Worm (Caenorhabditis elegans) whole organism, L4/young adult: Measurements from ENCODE around the gene F54D10.8.

Source experiments
- W03F9.2 ChIP-seq: fragments of 150-350 bp; optimal IDR thresholded peaks from 2 replicates; lab custom pipeline; 2014; ENCODE audit warnings: missing biosample characterization, missing genetic modification characterization
- dao-5 ChIP-seq: sonication (generic microtip); optimal IDR thresholded peaks from 2 replicates; lab custom pipeline; 2016; ENCODE audit warnings: missing genotype, missing genetic modification characterization, moderate library complexity, missing compliant biosample characterization
- him-1 ChIP-seq: sonication (generic microtip); optimal IDR thresholded peaks from 2 replicates; lab custom pipeline; 2016; ENCODE audit warnings: missing genotype, missing genetic modification reagents, missing genetic modification characterization, missing compliant biosample characterization

F54D10.8 gene

ce11 chrII:3787151-3787550, 40.5 kb downstream of the F54D10.8 start, which contains the start of gene T24E12.13:
Gene T24E12.13, plus strand, starts transcription at chrII:3787451.
- TF ChIP-seq him-1 (no peak), W03F9.2 (no peak), dao-5 (tag; lab: Kevin White, UChicago) (no peak)

ce11 chrII:3786538-3786937, 41.2 kb downstream of the F54D10.8 start:
- TF ChIP-seq dao-5 (tag; lab: Kevin White, UChicago) (no peak), him-1 (no peak), W03F9.2 (no peak)

ce11 chrII:3785756-3786155, 41.9 kb downstream of the F54D10.8 start:
- no peak for TF ChIP-seq W03F9.2
- TF ChIP-seq dao-5 (tag; lab: Kevin White, UChicago) = no peak
- no peak for TF ChIP-seq him-1

ce11 chrII:3785257-3785656, 42.4 kb downstream of the F54D10.8 start, which contains the start of gene T24E12.1:
Gene T24E12.1, plus strand, starts transcription at chrII:3785557.
- TF ChIP-seq dao-5 (tag; lab: Kevin White, UChicago) = no peak
- TF ChIP-seq W03F9.2 = no peak
- TF ChIP-seq him-1 = no peak

- TF ChIP-seq dao-5 (tag; lab: Kevin White, UChicago) = no peak
- TF ChIP-seq W03F9.2 = no peak
- TF ChIP-seq him-1 = no peak
Measured at ce11 chrII:3782309-3783000, 45.2 kb downstream of the F54D10.8 start, which contains the start of gene T24E12.2. Gene T24E12.2, plus strand, starts transcription at chrII:3782950.

ce11 chrII:3781238-3781637, 46.5 kb downstream of the F54D10.8 start:
- TF ChIP-seq dao-5 (tag; lab: Kevin White, UChicago) (no peak), him-1 (no peak), W03F9.2 (no peak)

- TF ChIP-seq W03F9.2 (no peak), dao-5 (tag; lab: Kevin White, UChicago) (no peak), him-1 (no peak)
Measured at ce11 chrII:3779463-3779862, 48.2 kb downstream of the F54D10.8 start, which contains the start of gene T24E12.11. Gene T24E12.11, minus strand, starts transcription at chrII:3779563.

ce11 chrII:3777802-3778201, 49.9 kb downstream of the F54D10.8 start:
- TF ChIP-seq him-1 (no peak), W03F9.2 (no peak), dao-5 (tag; lab: Kevin White, UChicago) (no peak)

ce11 chrII:3775719-3776118, 52.0 kb downstream of the F54D10.8 start, which contains the start of gene T24E12.3:
Gene T24E12.3, plus strand, starts transcription at chrII:3776019.
- no peak for TF ChIP-seq him-1
- TF ChIP-seq W03F9.2 = no peak
- TF ChIP-seq dao-5 (tag; lab: Kevin White, UChicago) = no peak
